Worm (Caenorhabditis elegans) whole organism, late embryonic: ENCODE results near the gene C27C12.3.
A peak's percentile ranks its signal among the peaks of the same experiment; 100 is the strongest.

Experiments
- C08G9.2 ChIP-seq: sonication (generic microtip); optimal IDR thresholded peaks from 2 replicates; lab custom pipeline; 2016; ENCODE audit warnings: mild to moderate bottlenecking, missing genetic modification characterization, moderate library complexity, missing compliant biosample characterization
- K09A11.1 ChIP-seq: sonication (generic microtip); optimal IDR thresholded peaks from 2 replicates; lab custom pipeline; 2017; ENCODE audit warnings: antibody characterized with exemption, mild to moderate bottlenecking, missing genetic modification characterization, missing compliant biosample characterization; ENCODE audit not compliant: insufficient read depth
- T23F11.4 ChIP-seq: fragments of 200-800 bp; sonication (Bioruptor generic); optimal IDR thresholded peaks from 2 replicates; lab custom pipeline; 2018; ENCODE audit warnings: mild to moderate bottlenecking, missing genetic modification characterization, missing compliant biosample characterization
- ama-1 ChIP-seq: fragments of 150-350 bp; optimal IDR thresholded peaks from 2 replicates; lab custom pipeline; 2014
- ceh-2 ChIP-seq: sonication (generic microtip); optimal IDR thresholded peaks from 2 replicates; lab custom pipeline; 2016; ENCODE audit warnings: missing genotype, missing genetic modification characterization, missing compliant biosample characterization
- ceh-22 ChIP-seq: sonication (generic microtip); optimal IDR thresholded peaks from 2 replicates; lab custom pipeline; 2017; ENCODE audit warnings: missing biosample characterization, missing genetic modification characterization
- ceh-24 ChIP-seq: sonication (generic microtip); optimal IDR thresholded peaks from 2 replicates; lab custom pipeline; 2016; ENCODE audit warnings: mild to moderate bottlenecking, missing genetic modification characterization, missing compliant biosample characterization
- ceh-30 ChIP-seq: fragments of 150-350 bp; optimal IDR thresholded peaks from 2 replicates; lab custom pipeline; 2014; ENCODE audit warnings: missing biosample characterization, missing genetic modification characterization
- ceh-31 ChIP-seq: sonication (generic microtip); optimal IDR thresholded peaks from 2 replicates; lab custom pipeline; 2016; ENCODE audit warnings: missing genetic modification characterization, missing compliant biosample characterization
- ceh-45 ChIP-seq: fragments of 200-800 bp; sonication (Bioruptor generic); IDR thresholded peaks from 2 replicates; pipeline ENCODE4 v1.3.6; 2022; ENCODE audit warnings: missing genetic modification reagents, missing genetic modification characterization, missing compliant biosample characterization
- ceh-48 ChIP-seq: sonication (generic microtip); optimal IDR thresholded peaks from 2 replicates; lab custom pipeline; 2016; ENCODE audit warnings: missing genetic modification characterization, inconsistent platforms, missing compliant biosample characterization
- ceh-6 ChIP-seq: fragments of 200-800 bp; sonication (Bioruptor generic); optimal IDR thresholded peaks from 2 replicates; lab custom pipeline; 2018; ENCODE audit warnings: mild to moderate bottlenecking, missing genetic modification characterization, missing compliant biosample characterization
- che-1 ChIP-seq: sonication (generic microtip); optimal IDR thresholded peaks from 2 replicates; lab custom pipeline; 2016; ENCODE audit warnings: mild to moderate bottlenecking, missing genetic modification characterization, missing compliant biosample characterization
- dmd-4 ChIP-seq: sonication (generic microtip); optimal IDR thresholded peaks from 2 replicates; lab custom pipeline; 2016; ENCODE audit warnings: borderline replicate concordance, missing genetic modification characterization, missing compliant biosample characterization
- dve-1 ChIP-seq: sonication (generic microtip); optimal IDR thresholded peaks from 2 replicates; lab custom pipeline; 2017; ENCODE audit warnings: antibody characterized with exemption, mild to moderate bottlenecking, missing genetic modification characterization, missing compliant biosample characterization
- elt-2 ChIP-seq: sonication (generic microtip); optimal IDR thresholded peaks from 2 replicates; lab custom pipeline; 2016; ENCODE audit warnings: missing genetic modification reagents, missing genetic modification characterization, missing compliant biosample characterization
- ets-4 ChIP-seq: sonication (generic microtip); optimal IDR thresholded peaks from 2 replicates; lab custom pipeline; 2016; ENCODE audit warnings: missing genetic modification characterization, missing compliant biosample characterization
- eyg-1 ChIP-seq: sonication (generic microtip); optimal IDR thresholded peaks from 2 replicates; lab custom pipeline; 2016; ENCODE audit warnings: missing genotype, missing genetic modification characterization, missing compliant biosample characterization
- fkh-10 ChIP-seq: fragments of 150-350 bp; optimal IDR thresholded peaks from 2 replicates; lab custom pipeline; 2014; ENCODE audit warnings: missing biosample characterization, missing genetic modification reagents, missing genetic modification characterization
- fkh-6 ChIP-seq: sonication (generic microtip); optimal IDR thresholded peaks from 2 replicates; lab custom pipeline; 2016; ENCODE audit warnings: missing genetic modification characterization, missing compliant biosample characterization
- hlh-13 ChIP-seq: fragments of 200-800 bp; sonication (Bioruptor generic); optimal IDR thresholded peaks from 2 replicates; lab custom pipeline; 2018; ENCODE audit warnings: mild to moderate bottlenecking, missing genetic modification characterization, missing compliant biosample characterization
- hlh-30 ChIP-seq: sonication (generic microtip); optimal IDR thresholded peaks from 2 replicates; lab custom pipeline; 2017; ENCODE audit warnings: antibody characterized with exemption, missing genetic modification characterization, missing compliant biosample characterization; ENCODE audit not compliant: insufficient read depth
- lim-6 ChIP-seq: sonication (generic microtip); optimal IDR thresholded peaks from 2 replicates; lab custom pipeline; 2016; ENCODE audit warnings: missing genetic modification characterization, missing compliant biosample characterization
- nfya-1 ChIP-seq: sonication (generic microtip); optimal IDR thresholded peaks from 2 replicates; lab custom pipeline; 2017; ENCODE audit warnings: missing genetic modification characterization, mild to moderate bottlenecking, missing compliant biosample characterization, antibody characterized with exemption, moderate library complexity
- nhr-11 ChIP-seq: fragments of 150-350 bp; optimal IDR thresholded peaks from 2 replicates; lab custom pipeline; 2014; ENCODE audit warnings: missing biosample characterization, missing genetic modification characterization
- nhr-232 ChIP-seq: sonication (generic microtip); optimal IDR thresholded peaks from 2 replicates; lab custom pipeline; 2016; ENCODE audit warnings: missing genetic modification characterization, missing compliant biosample characterization
- npax-4 ChIP-seq: sonication (generic microtip); optimal IDR thresholded peaks from 2 replicates; lab custom pipeline; 2016; ENCODE audit warnings: missing genetic modification characterization, missing compliant biosample characterization
- odd-2 ChIP-seq: sonication (generic microtip); optimal IDR thresholded peaks from 2 replicates; lab custom pipeline; 2017; ENCODE audit warnings: antibody characterized with exemption, mild to moderate bottlenecking, missing genetic modification characterization, missing compliant biosample characterization
- pag-3 ChIP-seq: sonication (generic microtip); optimal IDR thresholded peaks from 2 replicates; lab custom pipeline; 2016; ENCODE audit warnings: missing compliant biosample characterization, missing genetic modification characterization, borderline replicate concordance
- pat-9 ChIP-seq: fragments of 200-800 bp; sonication (Bioruptor generic); optimal IDR thresholded peaks from 2 replicates; lab custom pipeline; 2018; ENCODE audit warnings: mild to moderate bottlenecking, missing genetic modification characterization, moderate library complexity, missing compliant biosample characterization
- pha-4 ChIP-seq: fragments of 150-350 bp; optimal IDR thresholded peaks from 2 replicates; lab custom pipeline; 2018; ENCODE audit warnings: missing biosample characterization, missing genetic modification reagents, missing genetic modification characterization
- pqm-1 ChIP-seq: sonication (generic microtip); optimal IDR thresholded peaks from 2 replicates; lab custom pipeline; 2016; ENCODE audit warnings: missing genetic modification characterization, missing compliant biosample characterization
- ref-2 ChIP-seq: sonication (generic microtip); optimal IDR thresholded peaks from 2 replicates; lab custom pipeline; 2016; ENCODE audit warnings: missing genetic modification characterization, missing compliant biosample characterization
- sdc-2 ChIP-seq: sonication (generic microtip); optimal IDR thresholded peaks from 2 replicates; lab custom pipeline; 2016; ENCODE audit warnings: missing genotype, missing genetic modification characterization, missing compliant biosample characterization
- sox-2 ChIP-seq: fragments of 200-800 bp; sonication (Bioruptor generic); IDR thresholded peaks from 2 replicates; pipeline ENCODE4 v1.3.6; 2022; ENCODE audit warnings: missing genetic modification reagents, missing genetic modification characterization, missing compliant biosample characterization
- sox-4 ChIP-seq: sonication (generic microtip); optimal IDR thresholded peaks from 2 replicates; lab custom pipeline; 2017; ENCODE audit warnings: mild to moderate bottlenecking, missing genetic modification characterization, inconsistent platforms, missing compliant biosample characterization
- syd-9 ChIP-seq: sonication (generic microtip); optimal IDR thresholded peaks from 2 replicates; lab custom pipeline; 2016; ENCODE audit warnings: mild to moderate bottlenecking, missing genetic modification characterization, moderate library complexity, missing compliant biosample characterization
- tbx-2 ChIP-seq: sonication (generic microtip); optimal IDR thresholded peaks from 2 replicates; lab custom pipeline; 2016; ENCODE audit warnings: missing genetic modification characterization, missing compliant biosample characterization
- unc-42 ChIP-seq: sonication (generic microtip); optimal IDR thresholded peaks from 2 replicates; lab custom pipeline; 2016; ENCODE audit warnings: missing genotype, missing genetic modification characterization, missing compliant biosample characterization
- ztf-16 ChIP-seq: sonication (generic microtip); optimal IDR thresholded peaks from 2 replicates; lab custom pipeline; 2017; ENCODE audit warnings: missing genetic modification characterization, missing compliant biosample characterization

C27C12.3 gene

ce11 chrX:14841030-14841429, 24.6 kb downstream of the C27C12.3 start (continued):
- TF ChIP-seq dmd-4 (tag; lab: Kevin White, UChicago) (peak; percentile 29), ceh-45 (GFP tag; lab: Robert Waterston, UW) (no peak), sox-2 (no peak), elt-2 (tag; lab: Kevin White, UChicago) (peak; percentile 64), K09A11.1 (tag; lab: Kevin White, UChicago) (no peak), C08G9.2 (tag; lab: Kevin White, UChicago) (peak; percentile 46), nhr-11 (tag; lab: Kevin White, UChicago) (no peak), fkh-10 (GFP tag; lab: Kevin White, UChicago) (no peak), ztf-16 (tag; lab: Kevin White, UChicago) (no peak), ceh-6 (GFP tag; lab: Kevin White, UChicago) (no peak), pag-3 (peak; percentile 58), lim-6 (tag; lab: Kevin White, UChicago) (peak; percentile 41), ceh-31 (tag; lab: Kevin White, UChicago) (peak; percentile 91), dve-1 (tag; lab: Kevin White, UChicago) (peak; percentile 67), hlh-30 (tag; lab: Kevin White, UChicago) (peak; percentile 82), che-1 (tag; lab: Kevin White, UChicago) (no peak), ref-2 (peak; percentile 68), syd-9 (tag; lab: Kevin White, UChicago) (peak; percentile 44), pat-9 (tag; lab: Kevin White, UChicago) (no peak), ceh-2 (tag; lab: Kevin White, UChicago) (peak; percentile 23), sox-4 (tag; lab: Kevin White, UChicago) (no peak), pqm-1 (tag; lab: Kevin White, UChicago) (no peak), npax-4 (tag; lab: Kevin White, UChicago) (no peak), pha-4 (tag; lab: Kevin White, UChicago) (no peak)

- no peak for TF ChIP-seq sdc-2 (tag; lab: Kevin White, UChicago)
- TF ChIP-seq unc-42 (tag; lab: Kevin White, UChicago), result peak; percentile 71
- no peak for TF ChIP-seq ceh-24 (tag; lab: Kevin White, UChicago)
- no peak for TF ChIP-seq ceh-48 (tag; lab: Kevin White, UChicago)
- TF ChIP-seq, all 69 proteins: peak for 1
These were observed 27.3 kb downstream of the C27C12.3 start for ce11 chrX:14838339-14838738.

- no peak for TF ChIP-seq ama-1 (lab: Kevin White, UChicago)
- TF ChIP-seq ceh-30, result no peak
- no peak for TF ChIP-seq hlh-13 (GFP tag; lab: Kevin White, UChicago)
- no peak for TF ChIP-seq fkh-6 (tag; lab: Kevin White, UChicago)
- no peak for TF ChIP-seq C08G9.2 (tag; lab: Kevin White, UChicago)
- TF ChIP-seq T23F11.4, result no peak
- no peak for TF ChIP-seq eyg-1
- no peak for TF ChIP-seq dmd-4 (tag; lab: Kevin White, UChicago)
- TF ChIP-seq dve-1 (tag; lab: Kevin White, UChicago), result no peak
- TF ChIP-seq tbx-2 (tag; lab: Kevin White, UChicago), result no peak
- TF ChIP-seq ets-4 (tag; lab: Kevin White, UChicago), result no peak
- TF ChIP-seq nhr-232 (tag; lab: Kevin White, UChicago), result no peak
- TF ChIP-seq odd-2, result no peak
- no peak for TF ChIP-seq nfya-1 (tag; lab: Kevin White, UChicago)
- TF ChIP-seq ceh-22, result no peak
- TF ChIP-seq sox-2, result no peak
These were observed 34.1 kb downstream of the C27C12.3 start, which contains the start of gene dpf-2 for ce11 chrX:14831531-14831930. Gene dpf-2, plus strand, starts transcription at chrX:14831831.
